Worm (Caenorhabditis elegans) whole organism, early embryonic: ENCODE measurements around the gene dpy-28.
A peak's percentile ranks its signal among the peaks of the same experiment; 100 is the strongest.

Experiments
- B0310.2 ChIP-seq: sonication (generic microtip); optimal IDR thresholded peaks from 2 replicates; lab custom pipeline; 2016; ENCODE audit warnings: mild to moderate bottlenecking, missing genetic modification characterization, missing compliant biosample characterization
- F13C5.2 ChIP-seq: sonication (generic microtip); optimal IDR thresholded peaks from 2 replicates; lab custom pipeline; 2017; ENCODE audit warnings: mild to moderate bottlenecking, missing genetic modification characterization, inconsistent platforms, missing compliant biosample characterization
- aly-1 ChIP-seq: sonication (generic microtip); optimal IDR thresholded peaks from 2 replicates; lab custom pipeline; 2016; ENCODE audit warnings: missing genetic modification characterization, missing compliant biosample characterization
- ama-1 ChIP-seq: fragments of 150-350 bp; optimal IDR thresholded peaks from 2 replicates; lab custom pipeline; 2014
- ceh-13 ChIP-seq: fragments of 200-800 bp; sonication (Bioruptor generic); optimal IDR thresholded peaks from 2 replicates; lab custom pipeline; 2018; ENCODE audit warnings: mild to moderate bottlenecking, missing genetic modification characterization, missing compliant biosample characterization
- ceh-36 ChIP-seq: sonication (generic microtip); optimal IDR thresholded peaks from 2 replicates; lab custom pipeline; 2016; ENCODE audit warnings: missing genetic modification characterization, inconsistent platforms, missing compliant biosample characterization
- ets-7 ChIP-seq: sonication (generic microtip); optimal IDR thresholded peaks from 2 replicates; lab custom pipeline; 2016; ENCODE audit warnings: missing genotype, missing genetic modification characterization, missing compliant biosample characterization
- flt-1 ChIP-seq: fragments of 200-800 bp; sonication (Bioruptor generic); IDR thresholded peaks from 2 replicates; pipeline ENCODE4 v1.3.6; 2022; ENCODE audit warnings: missing genetic modification characterization, missing compliant biosample characterization
- hmbx-1 ChIP-seq: sonication (generic microtip); optimal IDR thresholded peaks from 2 replicates; lab custom pipeline; 2016; ENCODE audit warnings: mild to moderate bottlenecking, missing genetic modification characterization, missing compliant biosample characterization
- hmg-4 ChIP-seq: fragments of 200-800 bp; sonication (Bioruptor generic); optimal IDR thresholded peaks from 2 replicates; lab custom pipeline; 2018; ENCODE audit warnings: mild to moderate bottlenecking, missing genetic modification characterization, missing compliant biosample characterization
- hnd-1 ChIP-seq: sonication (generic microtip); optimal IDR thresholded peaks from 2 replicates; lab custom pipeline; 2016; ENCODE audit warnings: missing genetic modification characterization, missing compliant biosample characterization
- pes-1 ChIP-seq: fragments of 200-800 bp; sonication (Bioruptor generic); IDR thresholded peaks from 2 replicates; pipeline ENCODE4 v1.3.6; 2022; ENCODE audit warnings: missing genetic modification reagents, missing genetic modification characterization, missing compliant biosample characterization
- scrt-1 ChIP-seq: fragments of 200-800 bp; sonication (Bioruptor generic); IDR thresholded peaks from 2 replicates; pipeline ENCODE4 v1.3.6; 2022; ENCODE audit warnings: missing genetic modification characterization, missing compliant biosample characterization
- sea-1 ChIP-seq: fragments of 200-800 bp; sonication (Bioruptor generic); conservative IDR thresholded peaks from 2 replicates; pipeline ENCODE4 v1.3.6; 2022; ENCODE audit warnings: missing genetic modification characterization, missing compliant biosample characterization
- tbx-11 ChIP-seq: fragments of 200-800 bp; sonication (Bioruptor generic); IDR thresholded peaks from 2 replicates; pipeline ENCODE4 v1.3.6; 2022; ENCODE audit warnings: missing genetic modification characterization, missing compliant biosample characterization
- tbx-37 ChIP-seq: fragments of 200-800 bp; sonication (Bioruptor generic); conservative IDR thresholded peaks from 2 replicates; pipeline ENCODE4 v1.3.6; 2022; ENCODE audit warnings: missing genetic modification reagents, missing genetic modification characterization, missing compliant biosample characterization
- tra-4 ChIP-seq: sonication (generic microtip); optimal IDR thresholded peaks from 2 replicates; lab custom pipeline; 2017; ENCODE audit warnings: missing genetic modification characterization, missing compliant biosample characterization

The dpy-28 gene

ce11 chrIII:10740518-10740917 is 22.4 kb upstream of the dpy-28 start, which contains the start of gene K01G5.8:
Gene K01G5.8 (minus strand): TSS chrIII:10740772.
- TF ChIP-seq sea-1 (no peak), ceh-36 (no peak), tbx-37 (GFP tag; lab: Robert Waterston, UW) (no peak), tra-4 (tag; lab: Kevin White, UChicago) (no peak), ceh-13 (GFP tag; lab: Kevin White, UChicago) (no peak), hmg-4 (GFP tag; lab: Kevin White, UChicago) (no peak), F13C5.2 (tag; lab: Kevin White, UChicago) (no peak), hmbx-1 (no peak), B0310.2 (tag; lab: Kevin White, UChicago) (no peak), tbx-11 (no peak), flt-1 (GFP tag; lab: Robert Waterston, UW) (no peak), ama-1 (no peak), hnd-1 (tag; lab: Kevin White, UChicago) (no peak), aly-1 (tag; lab: Kevin White, UChicago) (no peak), scrt-1 (no peak), ets-7 (tag; lab: Kevin White, UChicago) (no peak), pes-1 (no peak)

- TF ChIP-seq hmbx-1 (no peak), tra-4 (tag; lab: Kevin White, UChicago) (no peak), ama-1 (no peak), hnd-1 (tag; lab: Kevin White, UChicago) (no peak), tbx-11 (no peak), aly-1 (tag; lab: Kevin White, UChicago) (no peak), flt-1 (GFP tag; lab: Robert Waterston, UW) (no peak), hmg-4 (GFP tag; lab: Kevin White, UChicago) (no peak), pes-1 (no peak), ceh-36 (no peak), ets-7 (tag; lab: Kevin White, UChicago) (no peak), B0310.2 (tag; lab: Kevin White, UChicago) (no peak)
These were observed 20.5 kb upstream of the dpy-28 start, which contains the start of the genes tbb-1 and rib-2 for ce11 chrIII:10742382-10742860. Gene tbb-1 (minus strand): TSS chrIII:10742432. Gene rib-2 (plus strand): TSS chrIII:10742810.

- TF ChIP-seq tbx-11 (no peak), sea-1 (no peak), scrt-1 (no peak), tbx-37 (GFP tag; lab: Robert Waterston, UW) (no peak), hmg-4 (GFP tag; lab: Kevin White, UChicago) (no peak), aly-1 (tag; lab: Kevin White, UChicago) (no peak), hmbx-1 (no peak), B0310.2 (tag; lab: Kevin White, UChicago) (no peak), hnd-1 (tag; lab: Kevin White, UChicago) (no peak), pes-1 (no peak), F13C5.2 (tag; lab: Kevin White, UChicago) (no peak), tra-4 (tag; lab: Kevin White, UChicago) (no peak), ceh-13 (GFP tag; lab: Kevin White, UChicago) (no peak), ets-7 (tag; lab: Kevin White, UChicago) (no peak), ama-1 (no peak), flt-1 (GFP tag; lab: Robert Waterston, UW) (no peak)
These were observed 16.5 kb upstream of the dpy-28 start for ce11 chrIII:10746406-10746807.

ce11 chrIII:10747620-10748479 is 15.1 kb upstream of the dpy-28 start, which contains the start of the genes ran-1 and dkc-1:
Gene ran-1 (minus strand): TSS chrIII:10747728.
Gene dkc-1 (plus strand): TSS chrIII:10748429.
- TF ChIP-seq F13C5.2 (tag; lab: Kevin White, UChicago) (peak; percentile 33), ama-1 (no peak), scrt-1 (no peak), tbx-37 (GFP tag; lab: Robert Waterston, UW) (no peak)

- 0 out of 2 replicates have a peak, but pooled peaks have one; percentile 22 for TF ChIP-seq pes-1
These were observed 12.9 kb upstream of the dpy-28 start, which contains the start of gene enu-3.6 for ce11 chrIII:10750043-10750442. Gene enu-3.6 (plus strand): TSS chrIII:10750434.

ce11 chrIII:10754379-10754778 is 8.6 kb upstream of the dpy-28 start:
- TF ChIP-seq flt-1 (GFP tag; lab: Robert Waterston, UW) (no peak), hmbx-1 (no peak), B0310.2 (tag; lab: Kevin White, UChicago) (no peak), tbx-11 (no peak), tbx-37 (GFP tag; lab: Robert Waterston, UW) (no peak), ceh-36 (no peak), ama-1 (no peak), scrt-1 (no peak)

- TF ChIP-seq tbx-37 (GFP tag; lab: Robert Waterston, UW), result no peak
- TF ChIP-seq ets-7 (tag; lab: Kevin White, UChicago), result no peak
- no peak for TF ChIP-seq ceh-13 (GFP tag; lab: Kevin White, UChicago)
- no peak for TF ChIP-seq aly-1 (tag; lab: Kevin White, UChicago)
- no peak for TF ChIP-seq scrt-1
- no peak for TF ChIP-seq tbx-11
- no peak for TF ChIP-seq B0310.2 (tag; lab: Kevin White, UChicago)
- no peak for TF ChIP-seq hmbx-1
- TF ChIP-seq tra-4 (tag; lab: Kevin White, UChicago), result no peak
- no peak for TF ChIP-seq hnd-1 (tag; lab: Kevin White, UChicago)
- TF ChIP-seq pes-1, result no peak
These were observed 7.4 kb upstream of the dpy-28 start, which contains the start of gene hpl-2 for ce11 chrIII:10755480-10756066. Gene hpl-2 (minus strand): TSS chrIII:10755530.
